Worm (Caenorhabditis elegans): Measurements from ENCODE around the gene Y46B2A.4.

DNA sequence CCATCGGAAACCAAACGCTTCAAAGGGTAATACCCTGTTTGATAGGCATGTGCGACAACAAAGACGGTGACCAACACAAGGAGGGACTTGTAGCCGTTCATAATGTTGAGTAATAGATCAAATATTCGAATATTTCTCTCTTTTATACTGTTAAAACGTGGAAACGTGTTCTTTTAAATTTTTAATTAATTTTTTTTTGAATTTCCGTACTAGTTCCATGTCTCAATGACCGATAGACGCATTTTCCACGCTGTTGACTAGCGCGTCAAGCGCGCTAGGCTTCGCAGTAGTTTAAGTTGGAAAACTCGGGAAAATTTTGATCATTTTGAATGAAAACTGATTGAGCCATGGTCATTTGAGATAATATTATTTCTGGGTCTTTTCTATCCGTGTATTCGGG is 5.1 kb downstream of the Y46B2A.4 start, which contains the start of gene Y46B2A.3:
- TF ChIP-seq him-1 (tag; optimal IDR thresholded peaks at IDR 0.05): no peak
- no peak for TF ChIP-seq W03F9.2 (tag; optimal IDR thresholded peaks at IDR 0.05)
- no peak for TF ChIP-seq dao-5 (tag; optimal IDR thresholded peaks at IDR 0.05)

Measured in whole organism, L4/young adult.